Worm (Caenorhabditis elegans) whole organism, L4 larva: Measurements from ENCODE around the gene cyp-31A5.

Source experiments
- T20F7.1 ChIP-seq: fragments of 200-800 bp; sonication (Bioruptor generic); optimal IDR thresholded peaks from 2 replicates; lab custom pipeline; 2018; ENCODE audit warnings: mild to moderate bottlenecking, missing genetic modification characterization, missing compliant biosample characterization
- Y105C5A.15 ChIP-seq: fragments of 200-800 bp; sonication (Bioruptor generic); IDR thresholded peaks from 2 replicates; pipeline ENCODE4 v1.3.6; 2022; ENCODE audit warnings: missing genetic modification characterization, missing compliant biosample characterization
- arid-1 ChIP-seq: fragments of 200-800 bp; sonication (Bioruptor generic); conservative IDR thresholded peaks from 2 replicates; pipeline ENCODE4 v1.3.6; 2022; ENCODE audit warnings: missing genetic modification reagents, missing genetic modification characterization, missing compliant biosample characterization
- ceh-20 ChIP-seq: fragments of 200-800 bp; sonication (Bioruptor generic); IDR thresholded peaks from 2 replicates; pipeline ENCODE4 v1.3.6; 2022; ENCODE audit warnings: missing genetic modification reagents, missing genetic modification characterization, missing compliant biosample characterization
- ceh-28 ChIP-seq: fragments of 150-350 bp; optimal IDR thresholded peaks from 2 replicates; lab custom pipeline; 2014; ENCODE audit warnings: missing biosample characterization, missing genetic modification reagents, missing genetic modification characterization
- ces-1 ChIP-seq: fragments of 150-350 bp; sonication (generic microtip); optimal IDR thresholded peaks from 4 replicates; lab custom pipeline; 2014; ENCODE audit warnings: missing biosample characterization, missing genetic modification reagents, missing genetic modification characterization
- ctbp-1 ChIP-seq: fragments of 200-800 bp; sonication (Bioruptor generic); IDR thresholded peaks from 2 replicates; pipeline ENCODE4 v1.3.6; 2022; ENCODE audit warnings: missing genetic modification reagents, missing genetic modification characterization, missing compliant biosample characterization
- daf-12 ChIP-seq: fragments of 150-350 bp; optimal IDR thresholded peaks from 2 replicates; lab custom pipeline; 2014; ENCODE audit warnings: missing biosample characterization, missing genetic modification reagents, missing genetic modification characterization
- daf-16 ChIP-seq, 3 experiments: sonication (generic microtip); optimal IDR thresholded peaks; 2 replicates each; lab custom pipeline; 2016 to 2017; ENCODE audit warnings: missing genetic modification characterization in 3 of 3, missing genetic modification reagents in 3 of 3, mild to moderate bottlenecking in 2 of 3, missing compliant biosample characterization in 2 of 3, missing biosample characterization in 1 of 3, moderate library complexity in 1 of 3
- dpl-1 ChIP-seq: fragments of 150-350 bp; optimal IDR thresholded peaks from 2 replicates; lab custom pipeline; 2014; ENCODE audit warnings: missing biosample characterization, missing genetic modification reagents, missing genetic modification characterization
- duxl-1 ChIP-seq: sonication (generic microtip); optimal IDR thresholded peaks from 2 replicates; lab custom pipeline; 2016; ENCODE audit warnings: mild to moderate bottlenecking, missing genetic modification characterization, moderate library complexity, missing compliant biosample characterization; ENCODE audit not compliant: poor library complexity
- dve-1 ChIP-seq: sonication (generic microtip); optimal IDR thresholded peaks from 2 replicates; lab custom pipeline; 2017; ENCODE audit warnings: antibody characterized with exemption, mild to moderate bottlenecking, missing genetic modification characterization, missing compliant biosample characterization; ENCODE audit not compliant: insufficient read depth
- fkh-10 ChIP-seq: fragments of 150-350 bp; optimal IDR thresholded peaks from 2 replicates; lab custom pipeline; 2014; ENCODE audit warnings: missing biosample characterization, missing genetic modification reagents, missing genetic modification characterization
- hlh-30 ChIP-seq: sonication (generic microtip); optimal IDR thresholded peaks from 2 replicates; lab custom pipeline; 2017; ENCODE audit warnings: antibody characterized with exemption, mild to moderate bottlenecking, missing genetic modification characterization, missing compliant biosample characterization; ENCODE audit not compliant: insufficient read depth
- hmg-1.1 ChIP-seq: fragments of 200-800 bp; sonication (Bioruptor generic); IDR thresholded peaks from 2 replicates; pipeline ENCODE4 v1.3.6; 2022; ENCODE audit warnings: missing genetic modification reagents, missing genetic modification characterization, missing compliant biosample characterization
- lsy-2 ChIP-seq, 2 experiments: fragments of 150-350 bp in 1 of 2; sonication (generic microtip) in 1 of 2; optimal IDR thresholded peaks; 2 replicates each; lab custom pipeline; 2014 to 2017; ENCODE audit warnings: missing biosample characterization in 2 of 2, missing genetic modification characterization in 2 of 2
- madf-5 ChIP-seq, 2 experiments: fragments of 200-800 bp; sonication (Bioruptor generic); IDR thresholded peaks; 2 replicates each; pipeline ENCODE4 v1.3.6; 2022; ENCODE audit warnings: missing compliant biosample characterization in 2 of 2, missing genetic modification characterization in 2 of 2
- madf-9 ChIP-seq: fragments of 200-800 bp; sonication (Bioruptor generic); conservative IDR thresholded peaks from 2 replicates; pipeline ENCODE4 v1.3.6; 2022; ENCODE audit warnings: missing genetic modification reagents, missing genetic modification characterization, missing compliant biosample characterization
- mdl-1 ChIP-seq, 2 experiments: fragments of 150-350 bp in 1 of 2; sonication (generic microtip) in 1 of 2; optimal IDR thresholded peaks; 2 replicates each; lab custom pipeline; 2014 to 2017; ENCODE audit warnings: missing biosample characterization in 2 of 2, missing genetic modification characterization in 2 of 2
- mdt-29 ChIP-seq: fragments of 200-800 bp; sonication (Bioruptor generic); IDR thresholded peaks from 2 replicates; pipeline ENCODE4 v1.3.6; 2022; ENCODE audit warnings: missing genetic modification reagents, missing genetic modification characterization, missing compliant biosample characterization
- mep-1 ChIP-seq: fragments of 150-350 bp; sonication (generic microtip); optimal IDR thresholded peaks from 3 replicates; lab custom pipeline; 2014; ENCODE audit warnings: missing biosample characterization, missing genetic modification characterization
- mes-2 ChIP-seq: sonication (generic microtip); optimal IDR thresholded peaks from 2 replicates; lab custom pipeline; 2016; ENCODE audit warnings: missing genotype, mild to moderate bottlenecking, missing genetic modification characterization, missing compliant biosample characterization; ENCODE audit not compliant: poor library complexity, severe bottlenecking
- mxl-2 ChIP-seq: fragments of 200-800 bp; sonication (Bioruptor generic); conservative IDR thresholded peaks from 2 replicates; pipeline ENCODE4 v1.3.6; 2022; ENCODE audit warnings: missing genetic modification reagents, missing genetic modification characterization, missing compliant biosample characterization
- mxl-3 ChIP-seq: fragments of 200-800 bp; sonication (Bioruptor generic); optimal IDR thresholded peaks from 2 replicates; lab custom pipeline; 2018; ENCODE audit warnings: mild to moderate bottlenecking, missing genetic modification characterization, missing compliant biosample characterization
- nhr-102 ChIP-seq: sonication (generic microtip); optimal IDR thresholded peaks from 2 replicates; lab custom pipeline; 2016; ENCODE audit warnings: mild to moderate bottlenecking, missing genetic modification characterization, moderate library complexity, missing compliant biosample characterization
- nhr-11 ChIP-seq: fragments of 150-350 bp; optimal IDR thresholded peaks from 2 replicates; lab custom pipeline; 2014; ENCODE audit warnings: missing biosample characterization, missing genetic modification characterization
- nhr-237 ChIP-seq: sonication (generic microtip); optimal IDR thresholded peaks from 2 replicates; lab custom pipeline; 2017; ENCODE audit warnings: missing biosample characterization, missing genetic modification characterization
- nhr-25 ChIP-seq: sonication (generic microtip); optimal IDR thresholded peaks from 2 replicates; lab custom pipeline; 2017; ENCODE audit warnings: missing genetic modification characterization, mild to moderate bottlenecking, missing compliant biosample characterization, antibody characterized with exemption, moderate library complexity, borderline replicate concordance; ENCODE audit not compliant: insufficient read depth
- nhr-42 ChIP-seq: fragments of 200-800 bp; sonication (Bioruptor generic); IDR thresholded peaks from 2 replicates; pipeline ENCODE4 v1.3.6; 2022; ENCODE audit warnings: missing genetic modification characterization, missing compliant biosample characterization
- nhr-76 ChIP-seq: fragments of 150-350 bp; optimal IDR thresholded peaks from 2 replicates; lab custom pipeline; 2014; ENCODE audit warnings: missing biosample characterization, missing genetic modification characterization
- rbr-2 ChIP-seq: sonication (generic microtip); optimal IDR thresholded peaks from 2 replicates; lab custom pipeline; 2016; ENCODE audit warnings: missing genotype, missing genetic modification characterization, missing compliant biosample characterization
- skn-1 ChIP-seq: fragments of 150-350 bp; optimal IDR thresholded peaks from 2 replicates; lab custom pipeline; 2014; ENCODE audit warnings: missing biosample characterization, missing genetic modification characterization
- unc-130 ChIP-seq: sonication (generic microtip); optimal IDR thresholded peaks from 2 replicates; lab custom pipeline; 2016; ENCODE audit warnings: missing genetic modification reagents, missing genetic modification characterization, missing compliant biosample characterization
- vab-7 ChIP-seq: fragments of 200-800 bp; sonication (Bioruptor generic); IDR thresholded peaks from 2 replicates; pipeline ENCODE4 v1.3.6; 2022; ENCODE audit warnings: missing genetic modification reagents, missing genetic modification characterization, missing compliant biosample characterization
- ztf-11 ChIP-seq: fragments of 150-350 bp; optimal IDR thresholded peaks from 2 replicates; lab custom pipeline; 2014; ENCODE audit warnings: missing biosample characterization, missing genetic modification characterization
- ztf-7 ChIP-seq: fragments of 150-350 bp; optimal IDR thresholded peaks from 2 replicates; lab custom pipeline; 2014; ENCODE audit warnings: missing biosample characterization, missing genetic modification characterization

Gene cyp-31A5

DNA sequence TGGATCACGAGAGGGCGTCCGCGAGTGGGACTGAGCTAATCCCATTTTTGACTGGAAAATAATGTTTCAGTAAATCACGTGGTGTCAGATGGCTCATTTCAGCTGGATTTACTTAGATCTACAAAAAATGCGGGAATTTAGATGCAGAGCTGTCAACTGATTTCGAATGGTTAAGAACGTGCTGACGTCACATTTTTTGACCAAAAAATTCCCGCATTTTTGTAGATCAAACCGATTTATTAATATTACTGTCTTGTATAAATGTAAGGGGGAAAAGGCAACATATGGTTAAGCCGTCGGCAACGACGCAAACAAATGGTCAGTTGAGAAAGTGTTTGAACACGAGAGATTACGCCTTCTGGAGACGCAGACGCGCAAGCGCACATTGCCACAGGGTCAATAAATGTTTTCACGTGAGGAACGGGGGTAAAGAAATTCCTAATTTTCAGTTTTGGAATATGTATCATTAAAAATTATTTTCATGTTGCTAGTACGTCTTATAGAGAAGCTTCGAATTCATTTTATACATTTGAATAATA lies 11.8 kb downstream of the cyp-31A5 start, which contains the start of gene gcl-1:
Gene gcl-1, minus strand, starts transcription at position 51 of the 539 bp plus-strand sequence.
- TF ChIP-seq daf-12 (tag; lab: Kevin White, UChicago) (no peak), ztf-7 (tag; lab: Kevin White, UChicago) (no peak), mdt-29 (GFP tag; lab: Robert Waterston, UW) (no peak), madf-5 (GFP tag; IDR thresholded peaks at IDR 0.05; lab: Robert Waterston, UW) (no peak), mxl-3 (GFP tag; lab: Kevin White, UChicago) (peak; percentile 71), daf-16 (GFP tag; optimal IDR thresholded peaks at IDR 0.05; lab: Kevin White, UChicago) (no peak), daf-16 (tag; optimal IDR thresholded peaks at IDR 0.05; lab: Kevin White, UChicago) (peak; percentile 50), skn-1 (tag; lab: Kevin White, UChicago) (no peak), Y105C5A.15 (no peak), hmg-1.1 (peak; percentile 47; the same call in 1 of the 2 replicates), ceh-28 (tag; lab: Kevin White, UChicago) (no peak), lsy-2 (tag; optimal IDR thresholded peaks at IDR 0.05; lab: Kevin White, UChicago) (peak in 1 of 2 experiments; percentile 28), T20F7.1 (GFP tag; lab: Kevin White, UChicago) (no peak), mes-2 (tag; lab: Kevin White, UChicago) (peak; percentile 33), nhr-237 (tag; lab: Kevin White, UChicago) (no peak), ctbp-1 (GFP tag; lab: Robert Waterston, UW) (no peak), nhr-102 (no peak), hlh-30 (tag; lab: Kevin White, UChicago) (peak; percentile 91), dve-1 (tag; lab: Kevin White, UChicago) (peak; percentile 25), rbr-2 (no peak), mep-1 (tag; lab: Kevin White, UChicago) (peak; percentile 4), mdl-1 (tag; optimal IDR thresholded peaks at IDR 0.05; lab: Kevin White, UChicago) (peak in 1 of 2 experiments; percentile 13)
- TF ChIP-seq, all 104 proteins: peak for 9

DNA sequence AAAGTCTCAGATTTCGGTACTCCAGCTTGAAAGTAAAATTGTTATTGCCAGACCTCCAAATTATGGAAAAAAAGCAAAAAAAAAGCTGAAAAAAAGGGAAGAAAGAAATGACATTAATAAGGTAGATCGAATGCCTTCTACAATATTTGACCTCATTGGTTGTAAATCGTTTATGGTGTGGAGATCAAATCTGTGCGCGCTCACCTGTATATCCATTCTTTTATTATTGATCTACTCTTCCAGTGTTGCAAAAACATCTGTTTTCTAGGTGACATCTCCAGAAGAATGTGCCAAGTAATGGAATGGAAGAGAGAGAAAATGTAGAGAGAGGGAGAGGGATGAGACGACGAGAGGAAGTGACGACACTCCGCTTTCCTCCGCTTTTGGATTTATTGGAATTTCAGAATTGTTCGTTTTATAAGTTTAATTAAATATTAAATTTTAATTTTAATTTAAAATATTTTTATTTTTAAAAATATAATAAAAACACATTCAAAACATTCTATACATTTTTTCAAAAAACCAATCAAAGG lies 14.7 kb downstream of the cyp-31A5 start, which contains the start of the genes pik-1 and aptf-2:
Gene pik-1, plus strand, starts transcription at position 303 of the 533 bp plus-strand sequence.
Gene aptf-2, minus strand, starts transcription at position 313 of the 533 bp plus-strand sequence.
- TF ChIP-seq T20F7.1 (GFP tag; lab: Kevin White, UChicago), result peak; percentile 61
- TF ChIP-seq lsy-2 (tag; optimal IDR thresholded peaks at IDR 0.05; lab: Kevin White, UChicago), result peak in 1 of 2 experiments; percentile 17
- TF ChIP-seq dve-1 (tag; lab: Kevin White, UChicago), result no peak
- peak; percentile 12 for TF ChIP-seq dpl-1 (GFP tag; lab: Kevin White, UChicago)
- TF ChIP-seq, all 104 proteins: peak for 3

DNA sequence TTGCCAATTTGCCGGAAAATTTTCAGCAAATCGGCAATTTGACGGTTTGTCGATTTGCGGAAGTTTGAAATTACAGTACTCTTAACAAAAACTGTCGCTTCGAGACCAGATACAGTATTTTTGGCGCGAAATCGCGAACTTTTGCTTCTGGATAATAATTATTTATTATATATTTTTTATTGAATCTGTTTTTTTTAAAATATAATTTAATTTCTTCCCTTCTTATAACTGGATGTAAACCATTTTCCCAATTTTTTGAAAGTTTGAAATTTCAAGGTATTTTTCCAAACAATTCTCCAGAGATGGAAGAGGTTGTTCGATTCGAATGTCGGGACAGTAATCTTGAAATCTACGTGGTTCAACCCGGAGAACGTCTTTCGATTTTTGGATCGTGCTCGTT lies 21.1 kb downstream of the cyp-31A5 start, which contains the start of gene nol-9:
Gene nol-9, plus strand, starts transcription at position 301 of the 400 bp plus-strand sequence.
- TF ChIP-seq fkh-10 (no peak), vab-7 (GFP tag; lab: Robert Waterston, UW) (no peak), duxl-1 (no peak), nhr-76 (no peak), unc-130 (no peak), mxl-2 (no peak), ces-1 (GFP tag; lab: Kevin White, UChicago) (no peak), ceh-28 (tag; lab: Kevin White, UChicago) (no peak), ztf-11 (tag; lab: Kevin White, UChicago) (no peak), ceh-20 (GFP tag; lab: Robert Waterston, UW) (no peak), nhr-11 (no peak), nhr-42 (GFP tag; lab: Robert Waterston, UW) (no peak), arid-1 (GFP tag; lab: Robert Waterston, UW) (no peak), madf-9 (no peak), nhr-25 (tag; lab: Kevin White, UChicago) (no peak)
